Worm (Caenorhabditis elegans) whole organism, late embryonic: ENCODE results near the gene Y24D9A.6.

ENCODE experiments used
- C08G9.2 ChIP-seq: sonication (generic microtip); optimal IDR thresholded peaks from 2 replicates; lab custom pipeline; 2016; ENCODE audit warnings: mild to moderate bottlenecking, missing genetic modification characterization, moderate library complexity, missing compliant biosample characterization
- C38D4.7 ChIP-seq: fragments of 200-800 bp; sonication (Bioruptor generic); optimal IDR thresholded peaks from 2 replicates; lab custom pipeline; 2018; ENCODE audit warnings: mild to moderate bottlenecking, missing genetic modification characterization, moderate library complexity, missing compliant biosample characterization
- K02D7.2 ChIP-seq: sonication (generic microtip); optimal IDR thresholded peaks from 2 replicates; lab custom pipeline; 2017; ENCODE audit warnings: mild to moderate bottlenecking, missing genetic modification characterization, missing compliant biosample characterization
- K09A11.1 ChIP-seq: sonication (generic microtip); optimal IDR thresholded peaks from 2 replicates; lab custom pipeline; 2017; ENCODE audit warnings: antibody characterized with exemption, mild to moderate bottlenecking, missing genetic modification characterization, missing compliant biosample characterization; ENCODE audit not compliant: insufficient read depth
- T23F11.4 ChIP-seq: fragments of 200-800 bp; sonication (Bioruptor generic); optimal IDR thresholded peaks from 2 replicates; lab custom pipeline; 2018; ENCODE audit warnings: mild to moderate bottlenecking, missing genetic modification characterization, missing compliant biosample characterization
- ahr-1 ChIP-seq: sonication (generic microtip); optimal IDR thresholded peaks from 2 replicates; lab custom pipeline; 2016; ENCODE audit warnings: missing genetic modification characterization, missing compliant biosample characterization
- ceh-18 ChIP-seq: sonication (generic microtip); optimal IDR thresholded peaks from 2 replicates; lab custom pipeline; 2016; ENCODE audit warnings: missing genetic modification characterization, missing compliant biosample characterization
- ceh-30 ChIP-seq: fragments of 150-350 bp; optimal IDR thresholded peaks from 2 replicates; lab custom pipeline; 2014; ENCODE audit warnings: missing biosample characterization, missing genetic modification characterization
- ceh-6 ChIP-seq: fragments of 200-800 bp; sonication (Bioruptor generic); optimal IDR thresholded peaks from 2 replicates; lab custom pipeline; 2018; ENCODE audit warnings: mild to moderate bottlenecking, missing genetic modification characterization, missing compliant biosample characterization
- che-1 ChIP-seq: sonication (generic microtip); optimal IDR thresholded peaks from 2 replicates; lab custom pipeline; 2016; ENCODE audit warnings: mild to moderate bottlenecking, missing genetic modification characterization, missing compliant biosample characterization
- dmd-4 ChIP-seq: sonication (generic microtip); optimal IDR thresholded peaks from 2 replicates; lab custom pipeline; 2016; ENCODE audit warnings: borderline replicate concordance, missing genetic modification characterization, missing compliant biosample characterization
- dve-1 ChIP-seq: sonication (generic microtip); optimal IDR thresholded peaks from 2 replicates; lab custom pipeline; 2017; ENCODE audit warnings: antibody characterized with exemption, mild to moderate bottlenecking, missing genetic modification characterization, missing compliant biosample characterization
- elt-4 ChIP-seq: sonication (generic microtip); optimal IDR thresholded peaks from 2 replicates; lab custom pipeline; 2016; ENCODE audit warnings: missing genetic modification characterization, missing compliant biosample characterization
- fkh-10 ChIP-seq: fragments of 150-350 bp; optimal IDR thresholded peaks from 2 replicates; lab custom pipeline; 2014; ENCODE audit warnings: missing biosample characterization, missing genetic modification reagents, missing genetic modification characterization
- fkh-6 ChIP-seq: sonication (generic microtip); optimal IDR thresholded peaks from 2 replicates; lab custom pipeline; 2016; ENCODE audit warnings: missing genetic modification characterization, missing compliant biosample characterization
- hlh-13 ChIP-seq: fragments of 200-800 bp; sonication (Bioruptor generic); optimal IDR thresholded peaks from 2 replicates; lab custom pipeline; 2018; ENCODE audit warnings: mild to moderate bottlenecking, missing genetic modification characterization, missing compliant biosample characterization
- hlh-15 ChIP-seq: sonication (generic microtip); optimal IDR thresholded peaks from 2 replicates; lab custom pipeline; 2016; ENCODE audit warnings: missing genetic modification characterization, missing compliant biosample characterization
- hlh-6 ChIP-seq: sonication (generic microtip); optimal IDR thresholded peaks from 2 replicates; lab custom pipeline; 2016; ENCODE audit warnings: missing genotype, missing genetic modification characterization, missing compliant biosample characterization
- hlh-8 ChIP-seq: sonication (generic microtip); optimal IDR thresholded peaks from 2 replicates; lab custom pipeline; 2016; ENCODE audit warnings: missing genotype, missing genetic modification characterization, missing compliant biosample characterization
- lim-6 ChIP-seq: sonication (generic microtip); optimal IDR thresholded peaks from 2 replicates; lab custom pipeline; 2016; ENCODE audit warnings: missing genetic modification characterization, missing compliant biosample characterization
- madf-2 ChIP-seq: sonication (generic microtip); optimal IDR thresholded peaks from 2 replicates; lab custom pipeline; 2017; ENCODE audit warnings: missing genetic modification characterization, missing compliant biosample characterization
- mec-3 ChIP-seq: sonication (generic microtip); optimal IDR thresholded peaks from 2 replicates; lab custom pipeline; 2016; ENCODE audit warnings: borderline replicate concordance, missing genetic modification characterization, missing compliant biosample characterization
- nfya-1 ChIP-seq: sonication (generic microtip); optimal IDR thresholded peaks from 2 replicates; lab custom pipeline; 2017; ENCODE audit warnings: missing genetic modification characterization, mild to moderate bottlenecking, missing compliant biosample characterization, antibody characterized with exemption, moderate library complexity
- nhr-232 ChIP-seq: sonication (generic microtip); optimal IDR thresholded peaks from 2 replicates; lab custom pipeline; 2016; ENCODE audit warnings: missing genetic modification characterization, missing compliant biosample characterization
- npax-4 ChIP-seq: sonication (generic microtip); optimal IDR thresholded peaks from 2 replicates; lab custom pipeline; 2016; ENCODE audit warnings: missing genetic modification characterization, missing compliant biosample characterization
- pax-1 ChIP-seq: fragments of 150-350 bp; optimal IDR thresholded peaks from 2 replicates; lab custom pipeline; 2014; ENCODE audit warnings: missing biosample characterization, missing genetic modification characterization
- pha-2 ChIP-seq: sonication (generic microtip); optimal IDR thresholded peaks from 2 replicates; lab custom pipeline; 2017; ENCODE audit warnings: mild to moderate bottlenecking, missing genetic modification characterization, missing compliant biosample characterization
- pqm-1 ChIP-seq: sonication (generic microtip); optimal IDR thresholded peaks from 2 replicates; lab custom pipeline; 2016; ENCODE audit warnings: missing genetic modification characterization, missing compliant biosample characterization
- pros-1 ChIP-seq: fragments of 150-350 bp; optimal IDR thresholded peaks from 2 replicates; lab custom pipeline; 2014; ENCODE audit warnings: missing biosample characterization, missing genetic modification reagents, missing genetic modification characterization
- ref-2 ChIP-seq: sonication (generic microtip); optimal IDR thresholded peaks from 2 replicates; lab custom pipeline; 2016; ENCODE audit warnings: missing genetic modification characterization, missing compliant biosample characterization
- rnt-1 ChIP-seq: sonication (generic microtip); optimal IDR thresholded peaks from 2 replicates; lab custom pipeline; 2016; ENCODE audit warnings: missing genetic modification characterization, missing compliant biosample characterization
- sox-2 ChIP-seq: fragments of 200-800 bp; sonication (Bioruptor generic); IDR thresholded peaks from 2 replicates; pipeline ENCODE4 v1.3.6; 2022; ENCODE audit warnings: missing genetic modification reagents, missing genetic modification characterization, missing compliant biosample characterization
- sox-4 ChIP-seq: sonication (generic microtip); optimal IDR thresholded peaks from 2 replicates; lab custom pipeline; 2017; ENCODE audit warnings: mild to moderate bottlenecking, missing genetic modification characterization, inconsistent platforms, missing compliant biosample characterization
- syd-9 ChIP-seq: sonication (generic microtip); optimal IDR thresholded peaks from 2 replicates; lab custom pipeline; 2016; ENCODE audit warnings: mild to moderate bottlenecking, missing genetic modification characterization, moderate library complexity, missing compliant biosample characterization
- tbx-2 ChIP-seq: sonication (generic microtip); optimal IDR thresholded peaks from 2 replicates; lab custom pipeline; 2016; ENCODE audit warnings: missing genetic modification characterization, missing compliant biosample characterization
- tbx-7 ChIP-seq: sonication (generic microtip); optimal IDR thresholded peaks from 2 replicates; lab custom pipeline; 2016; ENCODE audit warnings: missing genotype, missing genetic modification characterization, missing compliant biosample characterization
- ttx-3 ChIP-seq: sonication (generic microtip); optimal IDR thresholded peaks from 2 replicates; lab custom pipeline; 2016; ENCODE audit warnings: missing genetic modification reagents, missing genetic modification characterization, missing compliant biosample characterization

Gene Y24D9A.6

DNA sequence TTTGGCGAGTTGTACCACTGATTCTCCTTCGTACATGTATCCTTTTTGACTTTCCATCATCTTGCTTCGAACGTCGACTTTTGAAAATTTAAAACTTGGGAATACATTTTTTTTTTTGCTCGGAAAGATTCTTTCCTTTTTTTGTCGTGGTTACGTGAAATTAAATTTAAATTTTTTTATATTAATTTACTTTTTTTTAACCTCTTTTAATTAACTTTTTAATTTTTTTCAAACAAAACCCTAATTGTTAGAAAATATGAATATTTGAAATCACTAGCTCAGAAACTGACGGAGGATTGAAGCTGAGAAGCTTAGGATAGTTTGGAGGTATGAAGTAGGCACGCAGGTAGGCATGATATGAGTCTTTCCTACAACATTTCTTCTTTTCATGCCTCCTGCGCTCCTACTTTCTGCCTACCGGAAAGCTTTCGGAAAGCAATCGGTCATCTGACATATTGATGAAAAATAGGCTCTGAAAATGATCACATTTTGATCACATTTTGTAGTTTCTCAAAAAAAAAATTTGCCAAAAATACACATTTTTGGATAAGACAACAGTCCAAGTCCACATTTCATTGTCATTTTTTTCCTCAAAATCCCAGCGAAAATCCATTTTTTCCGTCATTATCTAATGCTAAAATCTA is 34.4 kb upstream of the Y24D9A.6 start, which contains the start of the genes R08C7.8 and R08C7.4:
TSS of gene R08C7.8 (minus strand) at position 101 of the 644 bp plus-strand sequence.
TSS of gene R08C7.4 (plus strand) at position 594 of the 644 bp plus-strand sequence.
- no peak for TF ChIP-seq tbx-7 (tag; lab: Kevin White, UChicago)
- TF ChIP-seq, all 69 proteins: peak for 0

- no peak for TF ChIP-seq ceh-6 (GFP tag; lab: Kevin White, UChicago)
- TF ChIP-seq C08G9.2 (tag; lab: Kevin White, UChicago) = no peak
- TF ChIP-seq tbx-7 (tag; lab: Kevin White, UChicago) = no peak
- TF ChIP-seq elt-4 (tag; lab: Kevin White, UChicago) = no peak
- TF ChIP-seq hlh-13 (GFP tag; lab: Kevin White, UChicago) = no peak
- TF ChIP-seq npax-4 (tag; lab: Kevin White, UChicago) = no peak
- no peak for TF ChIP-seq hlh-8
- no peak for TF ChIP-seq rnt-1 (tag; lab: Kevin White, UChicago)
- TF ChIP-seq ttx-3 (tag; lab: Kevin White, UChicago) = no peak
- TF ChIP-seq nfya-1 (tag; lab: Kevin White, UChicago) = no peak
- no peak for TF ChIP-seq pha-2 (tag; lab: Kevin White, UChicago)
- no peak for TF ChIP-seq ref-2 (tag; lab: Kevin White, UChicago)
- TF ChIP-seq madf-2 (tag; lab: Kevin White, UChicago) = no peak
- TF ChIP-seq sox-4 (tag; lab: Kevin White, UChicago) = no peak
- no peak for TF ChIP-seq hlh-15 (tag; lab: Kevin White, UChicago)
- TF ChIP-seq, all 69 proteins: peak for 0
Measured at ce11 chrIV:4429901-4430300, 29.7 kb upstream of the Y24D9A.6 start, which contains the start of the genes str-185 and R08C7.5. Gene str-185 (minus strand): TSS chrIV:4430001. Gene R08C7.5 (plus strand): TSS chrIV:4430229.

DNA sequence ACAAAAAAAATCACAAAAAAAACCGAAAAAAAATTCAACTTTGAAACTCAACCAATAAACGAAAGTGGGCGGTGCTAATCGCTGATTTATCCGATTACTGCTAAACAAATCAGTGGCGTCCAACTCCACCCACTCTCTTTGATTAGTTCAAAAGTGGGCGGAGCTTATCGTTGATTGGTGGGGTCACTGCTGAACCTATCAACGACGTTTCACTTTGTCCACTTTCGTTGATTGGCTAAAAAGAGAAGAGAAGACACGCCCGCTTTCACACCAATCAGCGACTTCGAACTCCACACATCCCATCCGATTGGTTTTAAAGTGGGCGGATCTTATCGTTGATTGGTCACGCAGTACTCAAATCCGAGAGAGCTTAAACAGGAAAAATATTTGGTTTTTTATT is 23.7 kb upstream of the Y24D9A.6 start:
- TF ChIP-seq ceh-18 (no peak), nfya-1 (tag; lab: Kevin White, UChicago) (peak; percentile 99)

- TF ChIP-seq ceh-6 (GFP tag; lab: Kevin White, UChicago) = no peak
- no peak for TF ChIP-seq che-1 (tag; lab: Kevin White, UChicago)
- TF ChIP-seq hlh-8 = no peak
- no peak for TF ChIP-seq tbx-2 (tag; lab: Kevin White, UChicago)
- TF ChIP-seq dmd-4 (tag; lab: Kevin White, UChicago) = no peak
- no peak for TF ChIP-seq syd-9
- TF ChIP-seq K02D7.2 (tag; lab: Kevin White, UChicago) = no peak
- no peak for TF ChIP-seq C38D4.7 (GFP tag; lab: Kevin White, UChicago)
- no peak for TF ChIP-seq ahr-1 (tag; lab: Kevin White, UChicago)
- no peak for TF ChIP-seq T23F11.4 (GFP tag; lab: Kevin White, UChicago)
- no peak for TF ChIP-seq npax-4 (tag; lab: Kevin White, UChicago)
- no peak for TF ChIP-seq nhr-232
Measured at ce11 chrIV:4423026-4423425, 22.8 kb upstream of the Y24D9A.6 start.

DNA sequence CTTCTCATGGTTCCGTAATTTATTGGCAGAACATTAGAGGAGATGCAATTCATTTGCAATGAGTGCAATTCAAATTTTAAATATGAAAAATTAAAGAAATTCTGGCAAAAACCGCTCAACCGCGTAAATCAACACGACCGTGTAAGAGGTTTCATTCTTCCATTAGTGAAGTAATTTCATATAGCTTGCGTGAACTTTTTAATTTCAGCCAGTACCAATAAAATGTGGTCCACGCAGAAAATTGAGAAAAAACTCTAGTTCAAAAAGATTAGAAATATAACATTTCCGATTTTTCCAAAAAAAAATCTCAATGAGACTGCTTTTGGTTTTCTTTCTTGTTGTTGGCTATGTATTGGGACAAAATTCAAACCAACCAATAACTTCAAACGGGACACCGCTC is 21.8 kb upstream of the Y24D9A.6 start, which contains the start of gene clec-175:
TSS of gene clec-175 (plus strand) at position 301 of the 400 bp plus-strand sequence.
- TF ChIP-seq syd-9 (no peak), lim-6 (tag; lab: Kevin White, UChicago) (no peak), hlh-6 (tag; lab: Kevin White, UChicago) (no peak), K02D7.2 (tag; lab: Kevin White, UChicago) (no peak), dve-1 (no peak), pqm-1 (tag; lab: Kevin White, UChicago) (no peak), K09A11.1 (tag; lab: Kevin White, UChicago) (no peak), pros-1 (tag; lab: Kevin White, UChicago) (no peak), sox-2 (GFP tag; lab: Robert Waterston, UW) (no peak), hlh-15 (tag; lab: Kevin White, UChicago) (no peak), fkh-10 (GFP tag; lab: Kevin White, UChicago) (no peak), ceh-6 (GFP tag; lab: Kevin White, UChicago) (no peak), fkh-6 (tag; lab: Kevin White, UChicago) (no peak), ref-2 (tag; lab: Kevin White, UChicago) (no peak), mec-3 (tag; lab: Kevin White, UChicago) (no peak), ceh-30 (no peak), pax-1 (no peak)
